Fruit fly (Drosophila melanogaster) whole organism, embryonic: ENCODE data around the gene CG10584.

Experiments used
- Bgb ChIP-seq: fragments of 200-800 bp; sonication (Bioruptor generic); IDR thresholded peaks from 2 replicates; pipeline ENCODE4 v1.3.6; 2022; ENCODE audit warnings: missing biosample characterization, missing genetic modification characterization; ENCODE audit not compliant: partially characterized antibody
- CG10565 ChIP-seq: fragments of 200-800 bp; sonication (Bioruptor generic); optimal IDR thresholded peaks from 3 replicates; lab custom pipeline; 2016; ENCODE audit warnings: missing biosample characterization, mild to moderate bottlenecking, missing genetic modification characterization
- CG11560 ChIP-seq: fragments of 200-800 bp; sonication (Bioruptor generic); IDR thresholded peaks from 3 replicates; pipeline ENCODE4 v1.3.6; 2022; ENCODE audit warnings: missing biosample characterization, missing genetic modification characterization
- CG11723 ChIP-seq: fragments of 200-800 bp; sonication (Bioruptor generic); optimal IDR thresholded peaks from 2 replicates; lab custom pipeline; 2017; ENCODE audit warnings: missing biosample characterization, mild to moderate bottlenecking, missing genetic modification characterization
- CG12236 ChIP-seq: fragments of 200-800 bp; sonication (Bioruptor generic); optimal IDR thresholded peaks from 2 replicates; lab custom pipeline; 2016; ENCODE audit warnings: missing biosample characterization, missing genetic modification characterization
- CG13296 ChIP-seq: fragments of 200-800 bp; sonication (Bioruptor generic); optimal IDR thresholded peaks from 3 replicates; lab custom pipeline; 2018; ENCODE audit warnings: missing biosample characterization, mild to moderate bottlenecking, missing genetic modification characterization
- CG13894 ChIP-seq: fragments of 200-800 bp; sonication (Bioruptor generic); optimal IDR thresholded peaks from 3 replicates; lab custom pipeline; 2018; ENCODE audit warnings: missing biosample characterization, mild to moderate bottlenecking, missing genetic modification characterization, moderate library complexity
- CG14860 ChIP-seq: fragments of 200-800 bp; sonication (Bioruptor generic); IDR thresholded peaks from 3 replicates; pipeline ENCODE4 v1.3.6; 2022; ENCODE audit warnings: missing biosample characterization, missing genetic modification characterization; ENCODE audit not compliant: partially characterized antibody
- CG15696 ChIP-seq: fragments of 200-800 bp; sonication (Bioruptor generic); optimal IDR thresholded peaks from 2 replicates; lab custom pipeline; 2019; ENCODE audit warnings: missing biosample characterization, mild to moderate bottlenecking, missing genetic modification characterization, moderate library complexity
- CG17361 ChIP-seq: fragments of 200-800 bp; sonication (Bioruptor generic); IDR thresholded peaks from 3 replicates; pipeline ENCODE4 v1.3.6; 2022; ENCODE audit warnings: missing biosample characterization, missing genetic modification characterization
- CG1832 ChIP-seq: fragments of 200-800 bp; sonication (Bioruptor generic); optimal IDR thresholded peaks from 2 replicates; lab custom pipeline; 2017; ENCODE audit warnings: missing biosample characterization, mild to moderate bottlenecking, missing genetic modification characterization, inconsistent platforms
- CG18619 ChIP-seq: fragments of 200-800 bp; sonication (Bioruptor generic); optimal IDR thresholded peaks from 3 replicates; lab custom pipeline; 2017; ENCODE audit warnings: missing biosample characterization, mild to moderate bottlenecking, missing genetic modification characterization
- CG31224 ChIP-seq: fragments of 200-800 bp; sonication (Bioruptor generic); IDR thresholded peaks from 2 replicates; pipeline ENCODE4 v1.3.6; 2022; ENCODE audit warnings: missing biosample characterization, missing genetic modification characterization
- CG34224 ChIP-seq: fragments of 200-800 bp; sonication (Bioruptor generic); IDR thresholded peaks from 3 replicates; pipeline ENCODE4 v1.3.6; 2022; ENCODE audit warnings: missing biosample characterization, missing genetic modification characterization; ENCODE audit not compliant: partially characterized antibody
- CG34376 ChIP-seq: fragments of 200-800 bp; sonication (Bioruptor generic); optimal IDR thresholded peaks from 2 replicates; lab custom pipeline; 2018; ENCODE audit warnings: missing biosample characterization, mild to moderate bottlenecking, missing genetic modification characterization
- CG6272 ChIP-seq: fragments of 200-800 bp; sonication (Bioruptor generic); IDR thresholded peaks from 2 replicates; pipeline ENCODE4 v1.3.6; 2022; ENCODE audit warnings: missing biosample characterization, missing genetic modification characterization
- CG7963 ChIP-seq: fragments of 200-800 bp; sonication (Bioruptor generic); IDR thresholded peaks from 3 replicates; pipeline ENCODE4 v1.3.6; 2022; ENCODE audit warnings: missing biosample characterization, missing genetic modification characterization; ENCODE audit not compliant: partially characterized antibody
- CG8281 ChIP-seq: fragments of 200-800 bp; sonication (Bioruptor generic); optimal IDR thresholded peaks from 2 replicates; lab custom pipeline; 2018; ENCODE audit warnings: missing biosample characterization, mild to moderate bottlenecking, missing genetic modification characterization, moderate library complexity
- CG9727 ChIP-seq: fragments of 200-800 bp; sonication (Bioruptor generic); optimal IDR thresholded peaks from 3 replicates; lab custom pipeline; 2017; ENCODE audit warnings: missing biosample characterization, mild to moderate bottlenecking, missing genetic modification characterization
- D19B ChIP-seq: fragments of 200-800 bp; sonication (Bioruptor generic); optimal IDR thresholded peaks from 2 replicates; lab custom pipeline; 2017; ENCODE audit warnings: missing biosample characterization, mild to moderate bottlenecking, missing genetic modification characterization
- Dbx ChIP-seq: fragments of 200-800 bp; sonication (Bioruptor generic); IDR thresholded peaks from 3 replicates; pipeline ENCODE4 v1.3.6; 2022; ENCODE audit warnings: missing biosample characterization, missing genetic modification characterization
- Dip2 ChIP-seq: fragments of 200-800 bp; sonication (Bioruptor generic); IDR thresholded peaks from 2 replicates; pipeline ENCODE4 v1.3.6; 2022; ENCODE audit warnings: missing biosample characterization, missing genetic modification characterization
- ERR ChIP-seq: fragments of 200-800 bp; sonication (Bioruptor generic); optimal IDR thresholded peaks from 2 replicates; lab custom pipeline; 2016; ENCODE audit warnings: missing biosample characterization, missing genetic modification characterization
- Ets65A ChIP-seq: fragments of 200-800 bp; sonication (Bioruptor generic); peaks from one replicate; lab custom pipeline; 2016; ENCODE audit warnings: missing biosample characterization, missing genetic modification characterization
- Fer2 ChIP-seq: fragments of 200-800 bp; sonication (Bioruptor generic); optimal IDR thresholded peaks from 2 replicates; lab custom pipeline; 2018; ENCODE audit warnings: missing biosample characterization, mild to moderate bottlenecking, missing genetic modification characterization, moderate library complexity
- Gsc ChIP-seq: fragments of 200-800 bp; sonication (Bioruptor generic); IDR thresholded peaks from 2 replicates; pipeline ENCODE4 v1.3.6; 2022; ENCODE audit warnings: missing biosample characterization, missing genetic modification characterization
- HLHmδ ChIP-seq: fragments of 200-800 bp; sonication (Bioruptor generic); optimal IDR thresholded peaks from 2 replicates; lab custom pipeline; 2018; ENCODE audit warnings: missing biosample characterization, mild to moderate bottlenecking, missing genetic modification characterization, moderate library complexity
- Myb ChIP-seq: fragments of 200-800 bp; sonication (Bioruptor generic); optimal IDR thresholded peaks from 2 replicates; lab custom pipeline; 2016; ENCODE audit warnings: missing biosample characterization, missing genetic modification characterization
- Ptx1 ChIP-seq: fragments of 200-800 bp; sonication (Bioruptor generic); IDR thresholded peaks from 2 replicates; pipeline ENCODE4 v1.3.6; 2022; ENCODE audit warnings: missing biosample characterization, missing genetic modification characterization
- Tbp ChIP-seq: fragments of >200 bp; optimal IDR thresholded peaks from 2 replicates; lab custom pipeline; 2018; ENCODE audit warnings: missing biosample characterization, missing genetic modification characterization
- ash1 ChIP-seq: fragments of 200-800 bp; sonication (Bioruptor generic); optimal IDR thresholded peaks from 2 replicates; lab custom pipeline; 2018; ENCODE audit warnings: missing biosample characterization, mild to moderate bottlenecking, missing genetic modification characterization
- caup ChIP-seq: fragments of 200-800 bp; sonication (Bioruptor generic); optimal IDR thresholded peaks from 3 replicates; lab custom pipeline; 2017; ENCODE audit warnings: missing biosample characterization, mild to moderate bottlenecking, missing genetic modification characterization, moderate library complexity; ENCODE audit not compliant: severe bottlenecking
- cg ChIP-seq: fragments of 200-800 bp; sonication (Bioruptor generic); optimal IDR thresholded peaks from 3 replicates; lab custom pipeline; 2019; ENCODE audit warnings: missing biosample characterization, mild to moderate bottlenecking, missing genetic modification characterization, moderate library complexity
- da ChIP-seq: fragments of 200-800 bp; sonication (Bioruptor generic); optimal IDR thresholded peaks from 2 replicates; lab custom pipeline; 2016; ENCODE audit warnings: missing biosample characterization, missing genetic modification characterization
- gsb ChIP-seq: fragments of 200-800 bp; sonication (Bioruptor generic); IDR thresholded peaks from 2 replicates; pipeline ENCODE4 v1.3.6; 2022; ENCODE audit warnings: missing biosample characterization, missing genetic modification characterization
- ind ChIP-seq: fragments of 200-800 bp; sonication (Bioruptor generic); optimal IDR thresholded peaks from 3 replicates; lab custom pipeline; 2016; ENCODE audit warnings: missing biosample characterization, missing genetic modification characterization
- insv ChIP-seq, 2 experiments: fragments of 200-800 bp; sonication (Bioruptor generic); optimal IDR thresholded peaks; 3 replicates each; lab custom pipeline; 2016 to 2018; ENCODE audit warnings: missing biosample characterization in 2 of 2, missing genetic modification characterization in 2 of 2
- knrl ChIP-seq: fragments of 200-800 bp; sonication (Bioruptor generic); IDR thresholded peaks from 3 replicates; pipeline ENCODE4 v1.3.6; 2022; ENCODE audit warnings: missing biosample characterization, missing genetic modification characterization; ENCODE audit not compliant: partially characterized antibody
- nmo ChIP-seq: fragments of 200-800 bp; sonication (Bioruptor generic); optimal IDR thresholded peaks from 2 replicates; lab custom pipeline; 2018; ENCODE audit warnings: missing biosample characterization, mild to moderate bottlenecking, missing genetic modification characterization, moderate library complexity
- odd ChIP-seq: fragments of 200-800 bp; sonication (Bioruptor generic); optimal IDR thresholded peaks from 2 replicates; lab custom pipeline; 2017; ENCODE audit warnings: missing biosample characterization, mild to moderate bottlenecking, missing genetic modification characterization
- schlank ChIP-seq: fragments of 200-800 bp; sonication (Bioruptor generic); optimal IDR thresholded peaks from 2 replicates; lab custom pipeline; 2018; ENCODE audit warnings: missing biosample characterization, mild to moderate bottlenecking, missing genetic modification characterization
- sisA ChIP-seq: fragments of 200-800 bp; sonication (Bioruptor generic); IDR thresholded peaks from 2 replicates; pipeline ENCODE4 v1.3.6; 2022; ENCODE audit warnings: missing biosample characterization, missing genetic modification characterization
- slou ChIP-seq: fragments of 200-800 bp; sonication (Bioruptor generic); optimal IDR thresholded peaks from 3 replicates; lab custom pipeline; 2016; ENCODE audit warnings: missing biosample characterization, missing genetic modification characterization
- vvl ChIP-seq: fragments of 200-800 bp; sonication (Bioruptor generic); IDR thresholded peaks from 2 replicates; pipeline ENCODE4 v1.3.6; 2022; ENCODE audit warnings: missing biosample characterization, missing genetic modification characterization
- wdn ChIP-seq: fragments of 200-800 bp; sonication (Bioruptor generic); IDR thresholded peaks from 2 replicates; pipeline ENCODE4 v1.3.6; 2022; ENCODE audit warnings: missing biosample characterization, missing genetic modification characterization
- zf30C ChIP-seq: fragments of 200-800 bp; sonication (Bioruptor generic); optimal IDR thresholded peaks from 3 replicates; lab custom pipeline; 2018; ENCODE audit warnings: missing biosample characterization, mild to moderate bottlenecking, missing genetic modification characterization

Gene CG10584

dm6 chr3L:21010846-21011607 is 20.1 kb downstream of the CG10584 start (continued):
- TF ChIP-seq vvl (GFP tag; lab: Robert Waterston, UW) (peak; percentile 69), CG9727 (peak; percentile 59), CG17361 (0 out of 3 replicates have a peak, but pooled peaks have one; percentile 17), ind (GFP tag; lab: Kevin White, UChicago) (peak; percentile 18)

- no peak for TF ChIP-seq CG15696 (tag; lab: Kevin White, UChicago)
- TF ChIP-seq Bgb (GFP tag; lab: Robert Waterston, UW), result peak; percentile 51; the same call in 1 of the 2 replicates
- TF ChIP-seq Ptx1, result peak; percentile 59
- peak; percentile 27 for TF ChIP-seq CG18619 (GFP tag; lab: Kevin White, UChicago)
- no peak for TF ChIP-seq D19B (GFP tag; lab: Kevin White, UChicago)
- no peak for TF ChIP-seq CG7963 (GFP tag; lab: Robert Waterston, UW)
- no peak for TF ChIP-seq da (GFP tag; lab: Kevin White, UChicago)
- no peak for TF ChIP-seq CG11723 (GFP tag; lab: Kevin White, UChicago)
- no peak for TF ChIP-seq odd
- peak; percentile 33 for TF ChIP-seq Myb
- TF ChIP-seq Tbp (GFP tag; lab: Kevin White, UChicago), result no peak
- no peak for TF ChIP-seq Dip2 (GFP tag; lab: Robert Waterston, UW)
- TF ChIP-seq HLHmδ (GFP tag; lab: Kevin White, UChicago), result no peak
- TF ChIP-seq slou (GFP tag; lab: Kevin White, UChicago), result no peak
- no peak for TF ChIP-seq CG31224 (GFP tag; lab: Robert Waterston, UW)
- no peak for TF ChIP-seq CG10565 (GFP tag; lab: Kevin White, UChicago)
- TF ChIP-seq nmo, result peak; percentile 3
- peak; percentile 58 for TF ChIP-seq Ets65A (GFP tag; lab: Kevin White, UChicago)
- no peak for TF ChIP-seq zf30C
- TF ChIP-seq CG12236 (GFP tag; lab: Kevin White, UChicago), result no peak
- peak; percentile 31 for TF ChIP-seq CG13296 (GFP tag; lab: Kevin White, UChicago)
- TF ChIP-seq schlank, result no peak
- peak; percentile 48 for TF ChIP-seq caup (GFP tag; lab: Kevin White, UChicago)
- TF ChIP-seq CG14860, result no peak
- no peak for TF ChIP-seq CG11560 (tag; lab: Robert Waterston, UW)
- no peak for TF ChIP-seq insv (GFP tag; optimal IDR thresholded peaks at IDR 0.05; lab: Kevin White, UChicago)
- TF ChIP-seq CG1832 (GFP tag; lab: Kevin White, UChicago), result no peak
- TF ChIP-seq Dbx, result peak; percentile 74; the same call in 2 of the 3 replicates
- no peak for TF ChIP-seq CG34224 (GFP tag; lab: Robert Waterston, UW)
- 0 out of 2 replicates have a peak, but pooled peaks have one; percentile 17 for TF ChIP-seq gsb (GFP tag; lab: Robert Waterston, UW)
- no peak for TF ChIP-seq knrl (GFP tag; lab: Robert Waterston, UW)
- TF ChIP-seq ash1 (GFP tag; lab: Kevin White, UChicago), result no peak
- 0 out of 2 replicates have a peak, but pooled peaks have one; percentile 43 for TF ChIP-seq wdn
- TF ChIP-seq ERR (GFP tag; lab: Kevin White, UChicago), result no peak
- TF ChIP-seq CG8281, result no peak
- no peak for TF ChIP-seq CG6272 (GFP tag; lab: Robert Waterston, UW)
- peak; percentile 85 for TF ChIP-seq cg
- TF ChIP-seq sisA (GFP tag; lab: Robert Waterston, UW), result peak; percentile 63
- no peak for TF ChIP-seq Fer2 (tag; lab: Kevin White, UChicago)
- TF ChIP-seq CG13894 (tag; lab: Kevin White, UChicago), result peak; percentile 32
- peak; percentile 38 for TF ChIP-seq CG34376 (GFP tag; lab: Kevin White, UChicago)
- no peak for TF ChIP-seq Gsc (GFP tag; lab: Robert Waterston, UW)
Measured at dm6 chr3L:21009405-21010120, 21.6 kb downstream of the CG10584 start.
